Fruit fly (Drosophila melanogaster) Kc167 (cell line): ENCODE measurements around the gene CG13833.

Experiments used
- Myc ChIP-seq: fragments of >200 bp; optimal IDR thresholded peaks from 2 replicates; lab custom pipeline; 2017; ENCODE audit warnings: missing external identifiers
- Sin3A ChIP-seq: fragments of >200 bp; optimal IDR thresholded peaks from 2 replicates; lab custom pipeline; 2018; ENCODE audit warnings: missing external identifiers
- h ChIP-seq: fragments of >200 bp; optimal IDR thresholded peaks from 3 replicates; lab custom pipeline; 2018; ENCODE audit warnings: missing external identifiers
- insv ChIP-seq: fragments of >200 bp; optimal IDR thresholded peaks from 3 replicates; lab custom pipeline; 2018; ENCODE audit warnings: missing external identifiers
- psq ChIP-seq: fragments of >200 bp; optimal IDR thresholded peaks from 2 replicates; lab custom pipeline; 2017; ENCODE audit warnings: missing external identifiers
- ttk ChIP-seq: sonication (Bioruptor generic); optimal IDR thresholded peaks from 2 replicates; lab custom pipeline; 2017; ENCODE audit warnings: missing external identifiers

- TF ChIP-seq psq (no peak), insv (lab: Kevin White, UChicago) (no peak), ttk (lab: Kevin White, UChicago) (no peak), h (lab: Kevin White, UChicago) (no peak), Sin3A (lab: Kevin White, UChicago) (no peak), Myc (lab: Kevin White, UChicago) (no peak)
These were observed 21.9 kb downstream of the CG13833 start for dm6 chr3R:23013482-23013881.
